Fruit fly (Drosophila melanogaster) whole organism, embryonic: Measurements from ENCODE around the gene CG42393.
A peak's percentile ranks its signal among the peaks of the same experiment; 100 is the strongest.

Experiments
- Abd-B ChIP-seq: fragments of 200-800 bp; sonication (Bioruptor generic); optimal IDR thresholded peaks from 2 replicates; lab custom pipeline; 2018; ENCODE audit warnings: missing biosample characterization, mild to moderate bottlenecking, missing genetic modification characterization, moderate library complexity
- Awh ChIP-seq: fragments of 200-800 bp; sonication (Bioruptor generic); IDR thresholded peaks from 2 replicates; pipeline ENCODE4, ENCODE4 v1.3.6; 2022; ENCODE audit warnings: missing biosample characterization, missing genetic modification characterization
- CG10565 ChIP-seq: fragments of 200-800 bp; sonication (Bioruptor generic); optimal IDR thresholded peaks from 3 replicates; lab custom pipeline; 2016; ENCODE audit warnings: missing biosample characterization, mild to moderate bottlenecking, missing genetic modification characterization
- CG15011 ChIP-seq: fragments of 200-800 bp; sonication (Bioruptor generic); optimal IDR thresholded peaks from 3 replicates; lab custom pipeline; 2018; ENCODE audit warnings: missing biosample characterization, mild to moderate bottlenecking, missing genetic modification characterization
- CG1603 ChIP-seq: fragments of 200-800 bp; sonication (Bioruptor generic); optimal IDR thresholded peaks from 2 replicates; lab custom pipeline; 2019; ENCODE audit warnings: missing biosample characterization, mild to moderate bottlenecking, missing genetic modification characterization, moderate library complexity
- CG17361 ChIP-seq: fragments of 200-800 bp; sonication (Bioruptor generic); IDR thresholded peaks from 3 replicates; pipeline ENCODE4 v1.3.6; 2022; ENCODE audit warnings: missing biosample characterization, missing genetic modification characterization
- CG2875 ChIP-seq: fragments of 200-800 bp; sonication (Bioruptor generic); optimal IDR thresholded peaks from 2 replicates; lab custom pipeline; 2017; ENCODE audit warnings: missing biosample characterization, mild to moderate bottlenecking, missing genetic modification characterization, missing genetic modification reagents
- CG33557 ChIP-seq: fragments of 200-800 bp; sonication (Bioruptor generic); optimal IDR thresholded peaks from 2 replicates; lab custom pipeline; 2019; ENCODE audit warnings: missing biosample characterization, mild to moderate bottlenecking, missing genetic modification characterization, moderate library complexity
- CG42726 ChIP-seq: fragments of 200-800 bp; sonication (Bioruptor generic); IDR thresholded peaks from 2 replicates; pipeline ENCODE4 v1.3.6; 2022; ENCODE audit warnings: missing biosample characterization, missing genetic modification characterization; ENCODE audit not compliant: partially characterized antibody
- CG4282 ChIP-seq: fragments of 200-800 bp; sonication (Bioruptor generic); optimal IDR thresholded peaks from 2 replicates; lab custom pipeline; 2016; ENCODE audit warnings: missing biosample characterization, missing genetic modification characterization
- CG4328 ChIP-seq: fragments of 200-800 bp; sonication (Bioruptor generic); optimal IDR thresholded peaks from 3 replicates; lab custom pipeline; 2017; ENCODE audit warnings: missing biosample characterization, missing genetic modification reagents, missing genetic modification characterization
- CG4707 ChIP-seq: fragments of 200-800 bp; sonication (Bioruptor generic); optimal IDR thresholded peaks from 2 replicates; lab custom pipeline; 2018; ENCODE audit warnings: missing biosample characterization, mild to moderate bottlenecking, missing genetic modification characterization, moderate library complexity
- CG5953 ChIP-seq: fragments of 200-800 bp; sonication (Bioruptor generic); IDR thresholded peaks from 2 replicates; pipeline ENCODE4 v1.3.6; 2022; ENCODE audit warnings: missing biosample characterization, missing genetic modification characterization
- CG6175 ChIP-seq: fragments of 200-800 bp; sonication (Bioruptor generic); IDR thresholded peaks from 3 replicates; pipeline ENCODE4 v1.3.6; 2022; ENCODE audit warnings: missing biosample characterization, missing genetic modification characterization
- CG6791 ChIP-seq: fragments of 200-800 bp; sonication (Bioruptor generic); IDR thresholded peaks from 3 replicates; pipeline ENCODE4 v1.3.6; 2022; ENCODE audit warnings: missing biosample characterization, missing genetic modification characterization; ENCODE audit not compliant: partially characterized antibody
- CG7839 ChIP-seq: fragments of 200-800 bp; sonication (Bioruptor generic); optimal IDR thresholded peaks from 3 replicates; lab custom pipeline; 2018; ENCODE audit warnings: missing biosample characterization, mild to moderate bottlenecking, missing genetic modification characterization, moderate library complexity
- CG8924 ChIP-seq: fragments of 200-800 bp; optimal IDR thresholded peaks from 3 replicates; lab custom pipeline; 2019; ENCODE audit warnings: missing biosample characterization, mild to moderate bottlenecking, missing genetic modification characterization, moderate library complexity
- Dek ChIP-seq: fragments of 200-800 bp; sonication (Bioruptor generic); optimal IDR thresholded peaks from 3 replicates; lab custom pipeline; 2019; ENCODE audit warnings: missing biosample characterization, mild to moderate bottlenecking, missing genetic modification characterization, moderate library complexity
- Dip3 ChIP-seq: fragments of 200-800 bp; sonication (Bioruptor generic); optimal IDR thresholded peaks from 3 replicates; lab custom pipeline; 2016; ENCODE audit warnings: missing biosample characterization, missing genetic modification characterization
- Gsc ChIP-seq: fragments of 200-800 bp; sonication (Bioruptor generic); IDR thresholded peaks from 2 replicates; pipeline ENCODE4 v1.3.6; 2022; ENCODE audit warnings: missing biosample characterization, missing genetic modification characterization
- Hey ChIP-seq: fragments of 200-800 bp; sonication (Bioruptor generic); optimal IDR thresholded peaks from 3 replicates; lab custom pipeline; 2018; ENCODE audit warnings: missing biosample characterization, mild to moderate bottlenecking, missing genetic modification characterization
- Hmr ChIP-seq: fragments of 200-800 bp; sonication (Bioruptor generic); optimal IDR thresholded peaks from 3 replicates; lab custom pipeline; 2017; ENCODE audit warnings: mild to moderate bottlenecking, missing biosample characterization, missing genetic modification reagents, missing genetic modification characterization
- Hmx ChIP-seq: fragments of 200-800 bp; sonication (Bioruptor generic); optimal IDR thresholded peaks from 2 replicates; lab custom pipeline; 2016; ENCODE audit warnings: missing biosample characterization, missing genetic modification characterization
- Hr78 ChIP-seq, 2 experiments: fragments of 200-800 bp in 1 of 2; fragments of >200 bp in 1 of 2; sonication (Bioruptor generic) in 1 of 2; optimal IDR thresholded peaks; 2 replicates each; lab custom pipeline; 2017 to 2019; ENCODE audit warnings: missing biosample characterization in 2 of 2, missing genetic modification characterization in 2 of 2, mild to moderate bottlenecking in 1 of 2, moderate library complexity in 1 of 2
- MTF-1 ChIP-seq: fragments of 200-800 bp; sonication (Bioruptor generic); optimal IDR thresholded peaks from 2 replicates; lab custom pipeline; 2018; ENCODE audit warnings: missing biosample characterization, mild to moderate bottlenecking, missing genetic modification characterization, borderline replicate concordance
- Oaz ChIP-seq: fragments of 200-800 bp; sonication (Bioruptor generic); IDR thresholded peaks from 2 replicates; pipeline ENCODE4 v1.3.6; 2022; ENCODE audit warnings: missing biosample characterization, missing genetic modification characterization
- Opbp ChIP-seq: fragments of 200-800 bp; sonication (Bioruptor generic); IDR thresholded peaks from 3 replicates; pipeline ENCODE4 v1.3.6; 2022; ENCODE audit warnings: missing biosample characterization, missing genetic modification characterization; ENCODE audit not compliant: partially characterized antibody
- Ptx1 ChIP-seq: fragments of 200-800 bp; sonication (Bioruptor generic); IDR thresholded peaks from 2 replicates; pipeline ENCODE4 v1.3.6; 2022; ENCODE audit warnings: missing biosample characterization, missing genetic modification characterization
- Vsx1 ChIP-seq: fragments of 200-800 bp; sonication (Bioruptor generic); optimal IDR thresholded peaks from 2 replicates; lab custom pipeline; 2017; ENCODE audit warnings: missing biosample characterization, mild to moderate bottlenecking, missing genetic modification characterization, missing genetic modification reagents
- abd-A ChIP-seq: fragments of 200-800 bp; sonication (Bioruptor generic); optimal IDR thresholded peaks from 3 replicates; lab custom pipeline; 2019; ENCODE audit warnings: missing biosample characterization, mild to moderate bottlenecking, missing genetic modification characterization, moderate library complexity
- amos ChIP-seq: fragments of 200-800 bp; sonication (Bioruptor generic); IDR thresholded peaks from 2 replicates; pipeline ENCODE4 v1.3.6; 2022; ENCODE audit warnings: missing biosample characterization, missing genetic modification characterization; ENCODE audit not compliant: partially characterized antibody
- chinmo ChIP-seq: fragments of 200-800 bp; sonication (Bioruptor generic); IDR thresholded peaks from 4 replicates; pipeline ENCODE4 v1.3.6; 2022; ENCODE audit warnings: missing biosample characterization, missing genetic modification characterization; ENCODE audit not compliant: partially characterized antibody
- da ChIP-seq: fragments of 200-800 bp; sonication (Bioruptor generic); optimal IDR thresholded peaks from 2 replicates; lab custom pipeline; 2016; ENCODE audit warnings: missing biosample characterization, missing genetic modification characterization
- emc ChIP-seq: fragments of 200-800 bp; sonication (Bioruptor generic); optimal IDR thresholded peaks from 2 replicates; lab custom pipeline; 2016; ENCODE audit warnings: missing biosample characterization, missing genetic modification characterization
- grau ChIP-seq: fragments of 200-800 bp; optimal IDR thresholded peaks from 3 replicates; lab custom pipeline; 2019; ENCODE audit warnings: missing biosample characterization, mild to moderate bottlenecking, missing genetic modification characterization, moderate library complexity
- gt ChIP-seq: fragments of 200-800 bp; sonication (Bioruptor generic); IDR thresholded peaks from 2 replicates; pipeline ENCODE4 v1.3.6; 2022; ENCODE audit warnings: missing biosample characterization, missing genetic modification characterization
- ham ChIP-seq: fragments of 200-800 bp; sonication (Bioruptor generic); IDR thresholded peaks from 2 replicates; pipeline ENCODE4 v1.3.6; 2022; ENCODE audit warnings: missing biosample characterization, missing genetic modification characterization
- lab ChIP-seq: fragments of 200-800 bp; sonication (Bioruptor generic); optimal IDR thresholded peaks from 3 replicates; lab custom pipeline; 2017; ENCODE audit warnings: missing biosample characterization, missing genetic modification characterization, mild to moderate bottlenecking, moderate library complexity, missing genetic modification reagents
- maf-S ChIP-seq: fragments of 200-800 bp; sonication (Bioruptor generic); optimal IDR thresholded peaks from 2 replicates; lab custom pipeline; 2016; ENCODE audit warnings: missing biosample characterization, missing genetic modification characterization
- oc ChIP-seq: fragments of 200-800 bp; sonication (Bioruptor generic); optimal IDR thresholded peaks from 2 replicates; lab custom pipeline; 2018; ENCODE audit warnings: missing biosample characterization, mild to moderate bottlenecking, missing genetic modification characterization, moderate library complexity
- pan ChIP-seq, 4 experiments: fragments of >200 bp in 3 of 4; fragments of 200-800 bp in 1 of 4; sonication (Bioruptor generic) in 1 of 4; optimal IDR thresholded peaks in 3 of 4; IDR thresholded peaks in 1 of 4; 2 replicates each; pipeline versions ENCODE4 v1.3.6 to Lab custom; 2017 to 2022; ENCODE audit warnings: missing biosample characterization in 2 of 4, missing genetic modification characterization in 2 of 4, mixed read lengths in 1 of 4
- pho ChIP-seq: fragments of 200-800 bp; sonication (Bioruptor generic); optimal IDR thresholded peaks from 2 replicates; lab custom pipeline; 2016; ENCODE audit warnings: missing biosample characterization, missing genetic modification characterization
- phol ChIP-seq: fragments of 200-800 bp; sonication (Bioruptor generic); optimal IDR thresholded peaks from 3 replicates; lab custom pipeline; 2018; ENCODE audit warnings: missing biosample characterization, mild to moderate bottlenecking, missing genetic modification characterization, moderate library complexity
- salm ChIP-seq: fragments of 200-800 bp; sonication (Bioruptor generic); optimal IDR thresholded peaks from 2 replicates; lab custom pipeline; 2018; ENCODE audit warnings: missing biosample characterization, mild to moderate bottlenecking, missing genetic modification characterization
- sqz ChIP-seq: fragments of 200-800 bp; sonication (Bioruptor generic); optimal IDR thresholded peaks from 3 replicates; lab custom pipeline; 2018; ENCODE audit warnings: missing biosample characterization, mild to moderate bottlenecking, missing genetic modification characterization
- sr ChIP-seq: fragments of 200-800 bp; sonication (Bioruptor generic); IDR thresholded peaks from 3 replicates; pipeline ENCODE4 v1.3.6; 2022; ENCODE audit warnings: missing biosample characterization, missing genetic modification characterization
- ssp ChIP-seq: fragments of 200-800 bp; sonication (Bioruptor generic); IDR thresholded peaks from 2 replicates; pipeline ENCODE4 v1.3.6; 2022; ENCODE audit warnings: missing biosample characterization, missing genetic modification characterization
- zen ChIP-seq: fragments of 200-800 bp; sonication (Bioruptor generic); optimal IDR thresholded peaks from 3 replicates; lab custom pipeline; 2018; ENCODE audit warnings: missing biosample characterization, mild to moderate bottlenecking, missing genetic modification characterization, moderate library complexity

Gene CG42393

dm6 chr3L:18008747-18009383 is 33.7 kb upstream of the CG42393 start (continued):
- TF ChIP-seq CG33557 (peak; percentile 83), CG4707 (GFP tag; lab: Kevin White, UChicago) (peak; percentile 69), Hr78 (GFP tag; optimal IDR thresholded peaks at IDR 0.05; lab: Kevin White, UChicago) (peak in 1 of 2 experiments; percentile 66), CG8924 (tag; lab: Kevin White, UChicago) (peak; percentile 73), lab (GFP tag; lab: Kevin White, UChicago) (peak; percentile 41), CG5953 (GFP tag; lab: Robert Waterston, UW) (no peak), CG4282 (GFP tag; lab: Kevin White, UChicago) (peak; percentile 2), Opbp (GFP tag; lab: Robert Waterston, UW) (no peak), oc (peak; percentile 70), maf-S (GFP tag; lab: Kevin White, UChicago) (peak; percentile 51), chinmo (no peak), Awh (GFP tag; lab: Robert Waterston, UW) (peak; percentile 79), amos (GFP tag; lab: Robert Waterston, UW) (no peak), CG7839 (tag; lab: Kevin White, UChicago) (peak; percentile 83), CG10565 (GFP tag; lab: Kevin White, UChicago) (peak; percentile 53), CG15011 (GFP tag; lab: Kevin White, UChicago) (no peak), MTF-1 (GFP tag; lab: Kevin White, UChicago) (peak; percentile 67), Abd-B (GFP tag; lab: Kevin White, UChicago) (peak; percentile 66), CG17361 (GFP tag; lab: Robert Waterston, UW) (peak; percentile 78), phol (tag; lab: Kevin White, UChicago) (peak; percentile 86), Gsc (no peak), da (GFP tag; lab: Kevin White, UChicago) (no peak), sqz (peak; percentile 18), Vsx1 (peak; percentile 40), Hey (tag; lab: Kevin White, UChicago) (no peak), grau (tag; lab: Kevin White, UChicago) (peak; percentile 70), Hmr (no peak), pan (optimal IDR thresholded peaks at IDR 0.05; lab: Kevin White, UChicago) (no peak), pan (GFP tag; optimal IDR thresholded peaks at IDR 0.05 in 1 of 2, IDR thresholded peaks at IDR 0.05 in 1 of 2) (peak in 1 of 2 experiments; percentile 66), Oaz (GFP tag; lab: Robert Waterston, UW) (no peak), abd-A (tag; lab: Kevin White, UChicago) (no peak), CG1603 (peak; percentile 96), CG6175 (GFP tag; lab: Robert Waterston, UW) (no peak), Ptx1 (GFP tag; lab: Robert Waterston, UW) (peak; percentile 45; the same call in 1 of the 2 replicates), ham (GFP tag; lab: Robert Waterston, UW) (no peak), Dip3 (peak; percentile 13), Hmx (GFP tag; lab: Kevin White, UChicago) (no peak), zen (tag; lab: Kevin White, UChicago) (peak; percentile 77), CG4328 (no peak), gt (peak; percentile 55; the same call in 1 of the 2 replicates), ssp (GFP tag; lab: Robert Waterston, UW) (peak; percentile 63), Dek (tag; lab: Kevin White, UChicago) (no peak), CG42726 (GFP tag; lab: Robert Waterston, UW) (no peak), pho (GFP tag; lab: Kevin White, UChicago) (no peak), CG6791 (no peak), sr (GFP tag; lab: Robert Waterston, UW) (no peak), CG2875 (GFP tag; lab: Kevin White, UChicago) (peak; percentile 79), emc (GFP tag; lab: Kevin White, UChicago) (peak; percentile 10), salm (tag; lab: Kevin White, UChicago) (peak; percentile 41)
